Fruit fly (Drosophila melanogaster): ENCODE measurements around the gene Ssdp.
A peak's percentile ranks its signal among the peaks of the same experiment; 100 is the strongest.

- TF ChIP-seq cnc (optimal IDR thresholded peaks at IDR 0.05) (no peak), cic (GFP tag; optimal IDR thresholded peaks at IDR 0.05) (peak; percentile 47), Crg-1 (GFP tag; optimal IDR thresholded peaks at IDR 0.05) (no peak), Hr96 (GFP tag; optimal IDR thresholded peaks at IDR 0.05) (peak; percentile 6), pad (GFP tag; optimal IDR thresholded peaks at IDR 0.05) (no peak)
Measured at dm6 chr3R:18168929-18169350, 30.5 kb downstream of the Ssdp start.
